Worm (Caenorhabditis elegans): Measurements from ENCODE around the gene F59A7.12.

DNA sequence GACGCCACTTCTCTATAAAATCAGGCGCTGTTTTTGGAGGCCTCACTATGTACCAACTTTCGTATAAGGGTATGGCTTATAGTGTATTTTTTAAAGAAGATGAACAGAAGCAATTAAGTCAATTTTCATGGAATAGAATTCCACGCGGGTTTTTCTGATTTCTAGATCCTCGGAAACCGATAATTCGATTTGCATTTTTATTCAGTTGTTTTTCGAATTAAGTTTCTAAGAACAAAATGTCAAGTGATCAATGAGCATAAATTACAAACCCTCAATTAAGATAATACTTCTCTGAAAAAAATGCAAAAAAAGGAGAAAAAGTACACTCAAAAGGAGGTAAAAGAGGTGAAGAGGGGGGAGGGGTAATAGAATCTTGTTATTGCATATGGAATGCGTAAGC is 8.7 kb upstream of the F59A7.12 start:
- no peak for TF ChIP-seq tab-1 (GFP tag; IDR thresholded peaks at IDR 0.05)
- no peak for TF ChIP-seq med-1 (GFP tag; optimal IDR thresholded peaks at IDR 0.05; ENCODE audit: insufficient read depth)
- TF ChIP-seq klf-2 (GFP tag; conservative IDR thresholded peaks at IDR 0.05), result no peak
- no peak for TF ChIP-seq flt-1 (GFP tag; IDR thresholded peaks at IDR 0.05)
